Fruit fly (Drosophila melanogaster) whole organism, embryonic: ENCODE results near the gene Ca-Ma2d.

Experiments
- ATbp ChIP-seq: fragments of 200-800 bp; sonication (Bioruptor generic); optimal IDR thresholded peaks from 2 replicates; lab custom pipeline; 2017; ENCODE audit warnings: missing biosample characterization, mild to moderate bottlenecking, missing genetic modification characterization, missing genetic modification reagents
- Bgb ChIP-seq: fragments of 200-800 bp; sonication (Bioruptor generic); IDR thresholded peaks from 2 replicates; pipeline ENCODE4 v1.3.6; 2022; ENCODE audit warnings: missing biosample characterization, missing genetic modification characterization; ENCODE audit not compliant: partially characterized antibody
- CG11093 ChIP-seq: fragments of 200-800 bp; sonication (Bioruptor generic); IDR thresholded peaks from 3 replicates; pipeline ENCODE4 v1.3.6; 2022; ENCODE audit warnings: missing biosample characterization, missing genetic modification characterization
- CG11398 ChIP-seq: fragments of 200-800 bp; sonication (Bioruptor generic); optimal IDR thresholded peaks from 2 replicates; lab custom pipeline; 2016; ENCODE audit warnings: missing biosample characterization, missing genetic modification characterization
- CG12299 ChIP-seq: fragments of 200-800 bp; sonication (Bioruptor generic); optimal IDR thresholded peaks from 2 replicates; lab custom pipeline; 2018; ENCODE audit warnings: missing biosample characterization, mild to moderate bottlenecking, missing genetic modification characterization
- CG12744 ChIP-seq: fragments of 200-800 bp; sonication (Bioruptor generic); optimal IDR thresholded peaks from 2 replicates; lab custom pipeline; 2016; ENCODE audit warnings: missing biosample characterization, missing genetic modification characterization
- CG14014 ChIP-seq: fragments of 200-800 bp; sonication (Bioruptor generic); IDR thresholded peaks from 2 replicates; pipeline ENCODE4 v1.3.6; 2022; ENCODE audit warnings: missing biosample characterization, missing genetic modification characterization
- CG15479 ChIP-seq: fragments of 200-800 bp; sonication (Bioruptor generic); optimal IDR thresholded peaks from 3 replicates; lab custom pipeline; 2019; ENCODE audit warnings: missing biosample characterization, mild to moderate bottlenecking, missing genetic modification characterization, moderate library complexity
- CG17568 ChIP-seq: fragments of 200-800 bp; sonication (Bioruptor generic); optimal IDR thresholded peaks from 2 replicates; lab custom pipeline; 2018; ENCODE audit warnings: missing biosample characterization, mild to moderate bottlenecking, missing genetic modification characterization, moderate library complexity
- CG17802 ChIP-seq: fragments of 200-800 bp; sonication (Bioruptor generic); optimal IDR thresholded peaks from 2 replicates; lab custom pipeline; 2018; ENCODE audit warnings: missing biosample characterization, mild to moderate bottlenecking, missing genetic modification characterization, moderate library complexity
- CG3163 ChIP-seq: fragments of 200-800 bp; sonication (Bioruptor generic); optimal IDR thresholded peaks from 3 replicates; lab custom pipeline; 2016; ENCODE audit warnings: missing biosample characterization, missing genetic modification characterization
- CG3407 ChIP-seq: fragments of 200-800 bp; sonication (Bioruptor generic); optimal IDR thresholded peaks from 2 replicates; lab custom pipeline; 2018; ENCODE audit warnings: missing biosample characterization, mild to moderate bottlenecking, missing genetic modification characterization
- CG4617 ChIP-seq: fragments of 200-800 bp; sonication (Bioruptor generic); optimal IDR thresholded peaks from 3 replicates; lab custom pipeline; 2016; ENCODE audit warnings: missing biosample characterization, missing genetic modification characterization, borderline replicate concordance
- CG7357 ChIP-seq: fragments of 200-800 bp; sonication (Bioruptor generic); IDR thresholded peaks from 3 replicates; pipeline ENCODE4 v1.3.6; 2022; ENCODE audit warnings: missing biosample characterization, missing genetic modification characterization
- D ChIP-seq, 2 experiments: fragments of 200-800 bp in 1 of 2; fragments of >200 bp in 1 of 2; sonication (Bioruptor generic) in 1 of 2; optimal IDR thresholded peaks; 2 replicates in 1 of 2; 3 replicates in 1 of 2; lab custom pipeline; 2017; ENCODE audit warnings: mild to moderate bottlenecking in 1 of 2, missing biosample characterization in 1 of 2, missing genetic modification characterization in 1 of 2, missing genetic modification reagents in 1 of 2
- Drgx ChIP-seq: fragments of 200-800 bp; sonication (Bioruptor generic); IDR thresholded peaks from 2 replicates; pipeline ENCODE4 v1.3.6; 2022; ENCODE audit warnings: missing biosample characterization, missing genetic modification characterization
- Ets97D ChIP-seq: fragments of 200-800 bp; sonication (Bioruptor generic); optimal IDR thresholded peaks from 3 replicates; lab custom pipeline; 2016; ENCODE audit warnings: missing biosample characterization, missing genetic modification characterization
- HLH4C ChIP-seq: fragments of 200-800 bp; sonication (Bioruptor generic); IDR thresholded peaks from 3 replicates; pipeline ENCODE4 v1.3.6; 2022; ENCODE audit warnings: missing biosample characterization, missing genetic modification characterization; ENCODE audit not compliant: partially characterized antibody
- HLHmδ ChIP-seq: fragments of 200-800 bp; sonication (Bioruptor generic); optimal IDR thresholded peaks from 2 replicates; lab custom pipeline; 2018; ENCODE audit warnings: missing biosample characterization, mild to moderate bottlenecking, missing genetic modification characterization, moderate library complexity
- Hand ChIP-seq: fragments of 200-800 bp; sonication (Bioruptor generic); optimal IDR thresholded peaks from 2 replicates; lab custom pipeline; 2017; ENCODE audit warnings: mild to moderate bottlenecking, missing biosample characterization, missing genetic modification reagents, missing genetic modification characterization
- Hr3 ChIP-seq: fragments of 200-800 bp; sonication (Bioruptor generic); optimal IDR thresholded peaks from 3 replicates; lab custom pipeline; 2016; ENCODE audit warnings: missing biosample characterization, missing genetic modification characterization
- MBD-R2 ChIP-seq: fragments of 200-800 bp; sonication (Bioruptor generic); IDR thresholded peaks from 2 replicates; pipeline ENCODE4 v1.3.6; 2022; ENCODE audit warnings: missing biosample characterization, missing genetic modification characterization
- Nf-YC ChIP-seq: fragments of 200-800 bp; optimal IDR thresholded peaks from 3 replicates; lab custom pipeline; 2019; ENCODE audit warnings: missing biosample characterization, mild to moderate bottlenecking, missing genetic modification characterization, moderate library complexity
- Pdp1 ChIP-seq, 2 experiments: fragments of 200-800 bp; sonication (Bioruptor generic); optimal IDR thresholded peaks; 3 replicates each; lab custom pipeline; 2016; ENCODE audit warnings: missing biosample characterization in 2 of 2, missing genetic modification characterization in 2 of 2, mild to moderate bottlenecking in 1 of 2, moderate library complexity in 1 of 2
- Six4 ChIP-seq: fragments of 200-800 bp; sonication (Bioruptor generic); optimal IDR thresholded peaks from 2 replicates; lab custom pipeline; 2016; ENCODE audit warnings: missing biosample characterization, missing genetic modification characterization
- Vsx1 ChIP-seq: fragments of 200-800 bp; sonication (Bioruptor generic); optimal IDR thresholded peaks from 2 replicates; lab custom pipeline; 2017; ENCODE audit warnings: missing biosample characterization, mild to moderate bottlenecking, missing genetic modification characterization, missing genetic modification reagents
- bigmax ChIP-seq: fragments of 200-800 bp; sonication (Bioruptor generic); optimal IDR thresholded peaks from 2 replicates; lab custom pipeline; 2018; ENCODE audit warnings: missing biosample characterization, mild to moderate bottlenecking, missing genetic modification characterization
- chif ChIP-seq, 2 experiments: fragments of 200-800 bp; sonication (Bioruptor generic); optimal IDR thresholded peaks; 3 replicates each; lab custom pipeline; 2016; ENCODE audit warnings: missing biosample characterization in 2 of 2, missing genetic modification characterization in 2 of 2
- ci ChIP-seq: fragments of 200-800 bp; sonication (Bioruptor generic); IDR thresholded peaks from 3 replicates; pipeline ENCODE4 v1.3.6; 2022; ENCODE audit warnings: missing biosample characterization, missing genetic modification characterization
- dysf ChIP-seq: fragments of 200-800 bp; sonication (Bioruptor generic); IDR thresholded peaks from 3 replicates; pipeline ENCODE4 v1.3.6; 2022; ENCODE audit warnings: missing biosample characterization, missing genetic modification characterization
- eve ChIP-seq, 2 experiments: fragments of >200 bp; optimal IDR thresholded peaks; 2 replicates each; lab custom pipeline; 2017; ENCODE audit warnings: missing biosample characterization in 2 of 2, missing genetic modification characterization in 2 of 2
- fd102C ChIP-seq: fragments of 200-800 bp; sonication (Bioruptor generic); optimal IDR thresholded peaks from 2 replicates; lab custom pipeline; 2018; ENCODE audit warnings: missing biosample characterization, mild to moderate bottlenecking, missing genetic modification characterization, moderate library complexity
- gro ChIP-seq: fragments of 200-800 bp; sonication (Bioruptor generic); optimal IDR thresholded peaks from 2 replicates; lab custom pipeline; 2016; ENCODE audit warnings: missing biosample characterization, missing genetic modification characterization
- gsb ChIP-seq: fragments of 200-800 bp; sonication (Bioruptor generic); IDR thresholded peaks from 2 replicates; pipeline ENCODE4 v1.3.6; 2022; ENCODE audit warnings: missing biosample characterization, missing genetic modification characterization
- hbn ChIP-seq: fragments of 200-800 bp; sonication (Bioruptor generic); IDR thresholded peaks from 2 replicates; pipeline ENCODE4 v1.3.6; 2022; ENCODE audit warnings: missing biosample characterization, missing genetic modification characterization; ENCODE audit not compliant: partially characterized antibody
- her ChIP-seq: fragments of 200-800 bp; sonication (Bioruptor generic); optimal IDR thresholded peaks from 2 replicates; lab custom pipeline; 2016; ENCODE audit warnings: missing biosample characterization, missing genetic modification characterization
- hkb ChIP-seq, 2 experiments: fragments of 200-800 bp in 1 of 2; fragments of >200 bp in 1 of 2; sonication (Bioruptor generic) in 1 of 2; IDR thresholded peaks in 1 of 2; optimal IDR thresholded peaks in 1 of 2; 2 replicates each; pipeline versions ENCODE4 v1.3.6 to Lab custom; 2017 to 2022; ENCODE audit warnings: missing biosample characterization in 1 of 2, missing genetic modification characterization in 1 of 2
- hth ChIP-seq: fragments of >200 bp; optimal IDR thresholded peaks from 2 replicates; lab custom pipeline; 2017; ENCODE audit warnings: inconsistent platforms
- jigr1 ChIP-seq: fragments of 200-800 bp; sonication (Bioruptor generic); IDR thresholded peaks from 3 replicates; pipeline ENCODE4 v1.3.6; 2022; ENCODE audit warnings: missing biosample characterization, missing genetic modification characterization
- lilli ChIP-seq: fragments of 200-800 bp; sonication (Bioruptor generic); optimal IDR thresholded peaks from 3 replicates; lab custom pipeline; 2016; ENCODE audit warnings: missing biosample characterization, missing genetic modification characterization
- nmo ChIP-seq: fragments of 200-800 bp; sonication (Bioruptor generic); optimal IDR thresholded peaks from 2 replicates; lab custom pipeline; 2018; ENCODE audit warnings: missing biosample characterization, mild to moderate bottlenecking, missing genetic modification characterization, moderate library complexity
- ranshi ChIP-seq: fragments of 200-800 bp; sonication (Bioruptor generic); IDR thresholded peaks from 2 replicates; pipeline ENCODE4 v1.3.6; 2022; ENCODE audit warnings: missing biosample characterization, missing genetic modification characterization
- row ChIP-seq: fragments of 200-800 bp; sonication (Bioruptor generic); IDR thresholded peaks from 3 replicates; pipeline ENCODE4 v1.3.6; 2022; ENCODE audit warnings: missing biosample characterization, missing genetic modification characterization
- sd ChIP-seq: fragments of 200-800 bp; sonication (Bioruptor generic); optimal IDR thresholded peaks from 3 replicates; lab custom pipeline; 2018; ENCODE audit warnings: missing biosample characterization, mild to moderate bottlenecking, missing genetic modification characterization, moderate library complexity
- sug ChIP-seq: fragments of 200-800 bp; optimal IDR thresholded peaks from 2 replicates; lab custom pipeline; 2019; ENCODE audit warnings: missing biosample characterization, mild to moderate bottlenecking, missing genetic modification characterization, moderate library complexity
- tna ChIP-seq: fragments of 200-800 bp; sonication (Bioruptor generic); IDR thresholded peaks from 2 replicates; pipeline ENCODE4 v1.3.6; 2022; ENCODE audit warnings: missing biosample characterization, missing genetic modification characterization; ENCODE audit not compliant: partially characterized antibody
- zen2 ChIP-seq: fragments of 200-800 bp; sonication (Bioruptor generic); IDR thresholded peaks from 3 replicates; pipeline ENCODE4 v1.3.6; 2022; ENCODE audit warnings: missing biosample characterization, missing genetic modification characterization; ENCODE audit not compliant: partially characterized antibody

Gene Ca-Ma2d

DNA sequence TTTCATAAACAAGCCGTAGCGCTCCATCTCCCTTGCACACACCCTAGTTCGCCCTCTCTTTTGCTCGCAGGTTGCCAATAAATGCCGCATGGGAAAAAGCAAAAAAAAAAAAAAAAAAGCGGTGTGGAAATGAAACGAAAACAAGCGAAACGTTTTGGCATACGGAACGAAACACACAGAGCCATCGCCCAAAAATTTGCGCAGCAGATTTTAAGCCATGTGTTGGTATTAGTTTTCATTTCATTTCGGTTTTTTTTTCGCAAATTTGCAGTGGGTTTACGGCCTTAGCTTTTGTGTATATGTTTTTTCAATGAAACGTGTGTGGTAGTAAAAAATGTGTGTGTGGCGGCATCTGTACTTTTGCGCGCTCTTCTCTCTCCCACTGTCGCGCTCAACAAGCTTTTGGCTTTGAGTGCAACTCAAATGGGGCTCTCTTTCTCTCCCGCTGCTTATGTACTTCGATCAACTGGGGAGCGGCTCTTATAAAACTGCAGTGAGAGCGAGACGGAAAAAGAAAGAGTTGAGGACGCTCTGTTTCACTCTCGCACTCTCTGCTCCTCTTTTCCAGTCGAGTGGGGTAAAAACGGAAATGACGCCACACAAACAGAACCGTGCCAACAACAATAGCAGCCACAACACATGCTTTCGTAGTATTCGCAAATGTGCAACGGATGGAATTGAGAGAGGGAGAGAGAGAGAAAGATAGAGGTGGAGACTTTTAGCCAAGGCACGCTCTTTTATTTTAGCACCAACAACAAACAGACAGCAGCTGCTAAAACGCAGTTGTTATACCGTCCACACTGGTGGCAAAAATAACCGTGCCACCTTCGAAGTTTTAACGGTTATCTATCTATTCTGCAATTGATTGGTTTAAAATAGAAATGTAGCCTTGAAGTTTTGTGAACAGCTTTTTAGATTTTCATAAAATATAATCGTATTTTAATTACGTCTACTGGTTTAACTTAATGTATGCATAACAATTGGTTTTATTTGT, 53.3 kb downstream of the Ca-Ma2d start (continued):
- TF ChIP-seq CG14014 (GFP tag; lab: Robert Waterston, UW): no peak
- no peak for TF ChIP-seq CG3407 (GFP tag; lab: Kevin White, UChicago)
- TF ChIP-seq CG17568 (GFP tag; lab: Kevin White, UChicago): no peak
- TF ChIP-seq Nf-YC: peak; percentile 1
- TF ChIP-seq Vsx1 (GFP tag; lab: Kevin White, UChicago): peak; percentile 40
- peak; percentile 74 for TF ChIP-seq Ets97D
- peak; percentile 52 for TF ChIP-seq ATbp
- TF ChIP-seq CG11093 (GFP tag; lab: Robert Waterston, UW): no peak
- peak; percentile 41 for TF ChIP-seq sd
- no peak for TF ChIP-seq CG12299
- peak in 1 of 2 experiments; percentile 54 for TF ChIP-seq Pdp1 (GFP tag; optimal IDR thresholded peaks at IDR 0.05; lab: Kevin White, UChicago)
- no peak for TF ChIP-seq hkb (optimal IDR thresholded peaks at IDR 0.05; lab: Kevin White, UChicago)
- TF ChIP-seq hkb (GFP tag; IDR thresholded peaks at IDR 0.05; lab: Robert Waterston, UW): no peak
- peak; percentile 3 for TF ChIP-seq gro (GFP tag; lab: Kevin White, UChicago)
- TF ChIP-seq fd102C: no peak
- TF ChIP-seq nmo (GFP tag; lab: Kevin White, UChicago): peak; percentile 37
- TF ChIP-seq hth (lab: Kevin White, UChicago): no peak
- no peak for TF ChIP-seq Bgb
- TF ChIP-seq eve (GFP tag; optimal IDR thresholded peaks at IDR 0.05; lab: Kevin White, UChicago): peak in 1 of 2 experiments; percentile 85
- no peak for TF ChIP-seq hbn (GFP tag; lab: Robert Waterston, UW)
- no peak for TF ChIP-seq Hr3
- TF ChIP-seq ranshi (GFP tag; lab: Robert Waterston, UW): no peak
- no peak for TF ChIP-seq CG17802
- no peak for TF ChIP-seq HLHmδ (GFP tag; lab: Kevin White, UChicago)
- TF ChIP-seq CG12744 (GFP tag; lab: Kevin White, UChicago): peak; percentile 13
- TF ChIP-seq tna (GFP tag; lab: Robert Waterston, UW): no peak
- no peak for TF ChIP-seq her
- peak; percentile 48 for TF ChIP-seq Hand (GFP tag; lab: Kevin White, UChicago)
- TF ChIP-seq sug (tag; lab: Kevin White, UChicago): peak; percentile 19
- no peak for TF ChIP-seq gsb (GFP tag; lab: Robert Waterston, UW)
- no peak for TF ChIP-seq CG15479 (GFP tag; lab: Kevin White, UChicago)
- no peak for TF ChIP-seq HLH4C (GFP tag; lab: Robert Waterston, UW)
- no peak for TF ChIP-seq CG11398 (GFP tag; lab: Kevin White, UChicago)
- TF ChIP-seq Drgx (GFP tag; lab: Robert Waterston, UW): no peak
- no peak for TF ChIP-seq dysf
- no peak for TF ChIP-seq zen2 (GFP tag; lab: Robert Waterston, UW)
- no peak for TF ChIP-seq D (optimal IDR thresholded peaks at IDR 0.05; lab: Kevin White, UChicago)
- TF ChIP-seq D (GFP tag; optimal IDR thresholded peaks at IDR 0.05; lab: Kevin White, UChicago): no peak
- TF ChIP-seq ci (GFP tag; lab: Robert Waterston, UW): no peak
- TF ChIP-seq MBD-R2: no peak
- peak in 1 of 2 experiments; percentile 20 for TF ChIP-seq chif (GFP tag; optimal IDR thresholded peaks at IDR 0.05; lab: Kevin White, UChicago)
- peak; percentile 44 for TF ChIP-seq bigmax (GFP tag; lab: Kevin White, UChicago)
- TF ChIP-seq lilli (GFP tag; lab: Kevin White, UChicago): peak; percentile 64
- peak; percentile 78 for TF ChIP-seq CG3163
- no peak for TF ChIP-seq Six4
- no peak for TF ChIP-seq jigr1 (GFP tag; lab: Robert Waterston, UW)
- no peak for TF ChIP-seq CG4617 (GFP tag; lab: Kevin White, UChicago)
- TF ChIP-seq row (GFP tag; lab: Robert Waterston, UW): no peak
- 0 out of 3 replicates have a peak, but pooled peaks have one; percentile 16 for TF ChIP-seq CG7357
